Fruit fly (Drosophila melanogaster) whole organism, embryonic: ENCODE results near the gene CG42819.
A peak's percentile ranks its signal among the peaks of the same experiment; 100 is the strongest.

ENCODE experiments used
- Adf1 ChIP-seq: fragments of 200-800 bp; sonication (Bioruptor generic); IDR thresholded peaks from 2 replicates; pipeline ENCODE4 v1.3.6; 2022; ENCODE audit warnings: missing biosample characterization, missing genetic modification characterization
- Atf-2 ChIP-seq: fragments of 200-800 bp; sonication (Bioruptor generic); optimal IDR thresholded peaks from 2 replicates; lab custom pipeline; 2016; ENCODE audit warnings: missing biosample characterization, missing genetic modification characterization
- Bdp1 ChIP-seq: fragments of 200-800 bp; sonication (Bioruptor generic); optimal IDR thresholded peaks from 3 replicates; lab custom pipeline; 2016; ENCODE audit warnings: missing biosample characterization, missing genetic modification characterization
- Bteb2 ChIP-seq: fragments of 200-800 bp; sonication (Bioruptor generic); optimal IDR thresholded peaks from 2 replicates; lab custom pipeline; 2016; ENCODE audit warnings: missing biosample characterization, missing genetic modification characterization
- CG10462 ChIP-seq: fragments of 200-800 bp; sonication (Bioruptor generic); optimal IDR thresholded peaks from 2 replicates; lab custom pipeline; 2016; ENCODE audit warnings: missing biosample characterization, missing genetic modification characterization
- CG12391 ChIP-seq: fragments of 200-800 bp; sonication (Bioruptor generic); optimal IDR thresholded peaks from 3 replicates; lab custom pipeline; 2018; ENCODE audit warnings: missing biosample characterization, mild to moderate bottlenecking, missing genetic modification characterization, moderate library complexity
- CG15073 ChIP-seq: fragments of 200-800 bp; sonication (Bioruptor generic); optimal IDR thresholded peaks from 2 replicates; lab custom pipeline; 2016; ENCODE audit warnings: missing biosample characterization, missing genetic modification characterization
- CG15269 ChIP-seq: fragments of 200-800 bp; sonication (Bioruptor generic); optimal IDR thresholded peaks from 2 replicates; lab custom pipeline; 2018; ENCODE audit warnings: missing biosample characterization, mild to moderate bottlenecking, missing genetic modification characterization, moderate library complexity
- CG1603 ChIP-seq: fragments of 200-800 bp; sonication (Bioruptor generic); optimal IDR thresholded peaks from 2 replicates; lab custom pipeline; 2019; ENCODE audit warnings: missing biosample characterization, mild to moderate bottlenecking, missing genetic modification characterization, moderate library complexity
- CG17186 ChIP-seq: fragments of 200-800 bp; sonication (Bioruptor generic); optimal IDR thresholded peaks from 3 replicates; lab custom pipeline; 2017; ENCODE audit warnings: missing biosample characterization, missing genetic modification reagents, missing genetic modification characterization
- CG17385 ChIP-seq: fragments of 200-800 bp; sonication (Bioruptor generic); optimal IDR thresholded peaks from 3 replicates; lab custom pipeline; 2018; ENCODE audit warnings: missing biosample characterization, mild to moderate bottlenecking, missing genetic modification characterization
- CG30403 ChIP-seq: fragments of 200-800 bp; sonication (Bioruptor generic); optimal IDR thresholded peaks from 3 replicates; lab custom pipeline; 2016; ENCODE audit warnings: missing biosample characterization, missing genetic modification characterization
- CG31365 ChIP-seq: fragments of 200-800 bp; sonication (Bioruptor generic); optimal IDR thresholded peaks from 2 replicates; lab custom pipeline; 2018; ENCODE audit warnings: missing biosample characterization, mild to moderate bottlenecking, missing genetic modification characterization
- CG32532 ChIP-seq: fragments of 200-800 bp; sonication (Bioruptor generic); IDR thresholded peaks from 2 replicates; pipeline ENCODE4 v1.3.6; 2022; ENCODE audit warnings: missing biosample characterization, missing genetic modification characterization
- CG4707 ChIP-seq: fragments of 200-800 bp; sonication (Bioruptor generic); optimal IDR thresholded peaks from 2 replicates; lab custom pipeline; 2018; ENCODE audit warnings: missing biosample characterization, mild to moderate bottlenecking, missing genetic modification characterization, moderate library complexity
- CG4730 ChIP-seq: fragments of 200-800 bp; sonication (Bioruptor generic); IDR thresholded peaks from 2 replicates; pipeline ENCODE4 v1.3.6; 2022; ENCODE audit warnings: missing biosample characterization, missing genetic modification characterization
- CG5180 ChIP-seq: fragments of 200-800 bp; sonication (Bioruptor generic); optimal IDR thresholded peaks from 3 replicates; lab custom pipeline; 2017; ENCODE audit warnings: missing biosample characterization, missing genetic modification characterization, mild to moderate bottlenecking, moderate library complexity, missing genetic modification reagents
- CG6683 ChIP-seq: fragments of 200-800 bp; sonication (Bioruptor generic); optimal IDR thresholded peaks from 2 replicates; lab custom pipeline; 2017; ENCODE audit warnings: missing biosample characterization, mild to moderate bottlenecking, missing genetic modification characterization, missing genetic modification reagents
- CG8765 ChIP-seq: fragments of 200-800 bp; sonication (Bioruptor generic); IDR thresholded peaks from 2 replicates; pipeline ENCODE4 v1.3.6; 2022; ENCODE audit warnings: missing biosample characterization, missing genetic modification characterization
- CG8924 ChIP-seq: fragments of 200-800 bp; optimal IDR thresholded peaks from 3 replicates; lab custom pipeline; 2019; ENCODE audit warnings: missing biosample characterization, mild to moderate bottlenecking, missing genetic modification characterization, moderate library complexity
- CG9932 ChIP-seq: fragments of 200-800 bp; sonication (Bioruptor generic); IDR thresholded peaks from 2 replicates; pipeline ENCODE4 v1.3.6; 2022; ENCODE audit warnings: missing biosample characterization, missing genetic modification characterization
- D19B ChIP-seq: fragments of 200-800 bp; sonication (Bioruptor generic); optimal IDR thresholded peaks from 2 replicates; lab custom pipeline; 2017; ENCODE audit warnings: missing biosample characterization, mild to moderate bottlenecking, missing genetic modification characterization
- HLHmδ ChIP-seq: fragments of 200-800 bp; sonication (Bioruptor generic); optimal IDR thresholded peaks from 2 replicates; lab custom pipeline; 2018; ENCODE audit warnings: missing biosample characterization, mild to moderate bottlenecking, missing genetic modification characterization, moderate library complexity
- Myb ChIP-seq: fragments of 200-800 bp; sonication (Bioruptor generic); optimal IDR thresholded peaks from 2 replicates; lab custom pipeline; 2016; ENCODE audit warnings: missing biosample characterization, missing genetic modification characterization
- Six4 ChIP-seq: fragments of 200-800 bp; sonication (Bioruptor generic); optimal IDR thresholded peaks from 2 replicates; lab custom pipeline; 2016; ENCODE audit warnings: missing biosample characterization, missing genetic modification characterization
- Sry-β ChIP-seq: fragments of 200-800 bp; sonication (Bioruptor generic); optimal IDR thresholded peaks from 2 replicates; lab custom pipeline; 2018; ENCODE audit warnings: missing biosample characterization, mild to moderate bottlenecking, missing genetic modification characterization, moderate library complexity
- Taf1 ChIP-seq: fragments of 200-800 bp; sonication (Bioruptor generic); IDR thresholded peaks from 2 replicates; pipeline ENCODE4 v1.3.6; 2022; ENCODE audit warnings: missing biosample characterization, missing genetic modification characterization
- abd-A ChIP-seq: fragments of 200-800 bp; sonication (Bioruptor generic); optimal IDR thresholded peaks from 3 replicates; lab custom pipeline; 2019; ENCODE audit warnings: missing biosample characterization, mild to moderate bottlenecking, missing genetic modification characterization, moderate library complexity
- ash1 ChIP-seq: fragments of 200-800 bp; sonication (Bioruptor generic); optimal IDR thresholded peaks from 2 replicates; lab custom pipeline; 2018; ENCODE audit warnings: missing biosample characterization, mild to moderate bottlenecking, missing genetic modification characterization
- bab2 ChIP-seq: fragments of 200-800 bp; sonication (Bioruptor generic); optimal IDR thresholded peaks from 2 replicates; lab custom pipeline; 2016; ENCODE audit warnings: missing biosample characterization, missing genetic modification characterization
- cad ChIP-seq: fragments of >200 bp; optimal IDR thresholded peaks from 2 replicates; lab custom pipeline; 2017; ENCODE audit warnings: missing biosample characterization, missing genetic modification characterization
- caup ChIP-seq: fragments of 200-800 bp; sonication (Bioruptor generic); optimal IDR thresholded peaks from 3 replicates; lab custom pipeline; 2017; ENCODE audit warnings: missing biosample characterization, mild to moderate bottlenecking, missing genetic modification characterization, moderate library complexity; ENCODE audit not compliant: severe bottlenecking
- da ChIP-seq: fragments of 200-800 bp; sonication (Bioruptor generic); optimal IDR thresholded peaks from 2 replicates; lab custom pipeline; 2016; ENCODE audit warnings: missing biosample characterization, missing genetic modification characterization
- dm ChIP-seq: fragments of 200-800 bp; sonication (Bioruptor generic); optimal IDR thresholded peaks from 3 replicates; lab custom pipeline; 2016; ENCODE audit warnings: missing biosample characterization, missing genetic modification characterization
- dmrt11E ChIP-seq: fragments of 200-800 bp; sonication (Bioruptor generic); optimal IDR thresholded peaks from 3 replicates; lab custom pipeline; 2018; ENCODE audit warnings: missing biosample characterization, mild to moderate bottlenecking, missing genetic modification characterization, moderate library complexity
- dpn ChIP-seq, 2 experiments: fragments of 200-800 bp; sonication (Bioruptor generic); optimal IDR thresholded peaks; 3 replicates each; lab custom pipeline; 2016; ENCODE audit warnings: missing biosample characterization in 2 of 2, missing genetic modification characterization in 2 of 2
- fd96Cb ChIP-seq: fragments of 200-800 bp; sonication (Bioruptor generic); optimal IDR thresholded peaks from 2 replicates; lab custom pipeline; 2018; ENCODE audit warnings: missing biosample characterization, mild to moderate bottlenecking, missing genetic modification characterization, moderate library complexity
- ind ChIP-seq: fragments of 200-800 bp; sonication (Bioruptor generic); optimal IDR thresholded peaks from 3 replicates; lab custom pipeline; 2016; ENCODE audit warnings: missing biosample characterization, missing genetic modification characterization
- lbe ChIP-seq: fragments of 200-800 bp; sonication (Bioruptor generic); optimal IDR thresholded peaks from 2 replicates; lab custom pipeline; 2016; ENCODE audit warnings: missing biosample characterization, mild to moderate bottlenecking, missing genetic modification characterization
- mam ChIP-seq: fragments of 200-800 bp; sonication (Bioruptor generic); optimal IDR thresholded peaks from 3 replicates; lab custom pipeline; 2016; ENCODE audit warnings: missing biosample characterization, missing genetic modification characterization
- nerfin-2 ChIP-seq: fragments of 200-800 bp; sonication (Bioruptor generic); IDR thresholded peaks from 2 replicates; pipeline ENCODE4 v1.3.6; 2022; ENCODE audit warnings: missing biosample characterization, missing genetic modification characterization; ENCODE audit not compliant: partially characterized antibody
- oc ChIP-seq: fragments of 200-800 bp; sonication (Bioruptor generic); optimal IDR thresholded peaks from 2 replicates; lab custom pipeline; 2018; ENCODE audit warnings: missing biosample characterization, mild to moderate bottlenecking, missing genetic modification characterization, moderate library complexity
- pho ChIP-seq: fragments of 200-800 bp; sonication (Bioruptor generic); optimal IDR thresholded peaks from 2 replicates; lab custom pipeline; 2016; ENCODE audit warnings: missing biosample characterization, missing genetic modification characterization
- prd ChIP-seq, 3 experiments: fragments of >200 bp in 2 of 3; fragments of 200-800 bp in 1 of 3; sonication (Bioruptor generic) in 1 of 3; optimal IDR thresholded peaks in 2 of 3; IDR thresholded peaks in 1 of 3; 2 replicates in 2 of 3; 3 replicates in 1 of 3; pipeline versions ENCODE4 v1.3.6 to Lab custom; 2017 to 2022; ENCODE audit warnings: missing biosample characterization in 1 of 3, missing genetic modification characterization in 1 of 3
- psq ChIP-seq: fragments of 200-800 bp; sonication (Bioruptor generic); optimal IDR thresholded peaks from 2 replicates; lab custom pipeline; 2017; ENCODE audit warnings: missing biosample characterization, missing genetic modification characterization
- slbo ChIP-seq: fragments of 200-800 bp; sonication (Bioruptor generic); IDR thresholded peaks from 2 replicates; pipeline ENCODE4 v1.3.6; 2022; ENCODE audit warnings: missing biosample characterization, missing genetic modification characterization
- slp2 ChIP-seq: fragments of 200-800 bp; sonication (Bioruptor generic); optimal IDR thresholded peaks from 2 replicates; lab custom pipeline; 2016; ENCODE audit warnings: missing biosample characterization, missing genetic modification characterization
- tgo ChIP-seq: fragments of 200-800 bp; sonication (Bioruptor generic); IDR thresholded peaks from 3 replicates; pipeline ENCODE4 v1.3.6; 2022; ENCODE audit warnings: missing biosample characterization, missing genetic modification characterization
- z ChIP-seq: fragments of 200-800 bp; sonication (Bioruptor generic); IDR thresholded peaks from 3 replicates; pipeline ENCODE4 v1.3.6; 2022; ENCODE audit warnings: missing biosample characterization, missing genetic modification characterization

The CG42819 gene

DNA sequence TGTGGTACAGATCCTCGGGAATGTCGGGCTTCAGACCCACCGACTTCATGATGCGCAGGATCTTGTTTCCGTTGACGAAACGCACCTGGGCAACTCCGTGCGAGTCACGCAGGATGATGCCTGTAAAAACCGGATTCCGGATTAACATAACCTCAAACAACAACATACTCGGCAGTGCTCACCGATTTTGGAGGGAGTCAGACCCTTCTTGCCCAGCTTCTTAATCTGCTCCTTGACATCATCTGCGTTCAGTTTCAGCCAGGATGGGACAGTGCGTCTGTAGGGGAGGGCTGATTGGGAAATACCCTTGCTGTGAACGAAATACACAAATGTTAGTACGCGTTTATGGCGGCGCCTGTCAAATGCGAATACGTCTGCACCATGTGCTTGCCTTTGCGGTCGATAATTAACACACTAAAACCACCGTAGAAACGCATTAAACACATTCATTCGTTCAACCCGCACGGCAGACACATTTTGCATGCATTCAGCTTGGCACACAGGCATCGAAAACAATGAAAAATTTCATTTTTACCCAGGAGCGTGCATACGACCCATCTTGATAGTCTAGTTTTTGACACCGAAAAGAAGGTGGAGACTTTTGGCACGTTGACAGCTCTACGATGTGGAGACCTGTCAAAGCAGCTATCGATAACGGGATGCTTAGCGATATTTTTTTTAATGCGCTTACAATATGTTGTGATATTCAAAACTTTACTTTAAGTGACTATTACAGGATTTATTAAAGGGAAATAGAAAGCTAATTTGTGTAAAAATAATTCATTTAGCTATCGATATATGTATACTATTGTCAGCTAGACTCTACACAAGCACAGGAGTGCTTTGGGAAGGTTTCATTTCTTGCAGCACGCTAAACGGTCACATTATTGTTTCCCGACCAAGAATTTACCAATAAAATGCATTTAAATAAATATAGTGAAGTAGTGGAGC lies 24.9 kb downstream of the CG42819 start, which contains the start of the genes RpS13 and CSN8 (continued):
- TF ChIP-seq slp2 (GFP tag; lab: Kevin White, UChicago): no peak
- no peak for TF ChIP-seq cad (GFP tag; lab: Kevin White, UChicago)
- peak; percentile 92 for TF ChIP-seq dm (GFP tag; lab: Kevin White, UChicago)
- TF ChIP-seq CG15269 (tag; lab: Kevin White, UChicago): no peak
- TF ChIP-seq oc: no peak
- no peak for TF ChIP-seq Sry-β (GFP tag; lab: Kevin White, UChicago)
- peak; percentile 62 for TF ChIP-seq CG1603 (tag; lab: Kevin White, UChicago)
- TF ChIP-seq pho (GFP tag; lab: Kevin White, UChicago): peak; percentile 29
- TF ChIP-seq da (GFP tag; lab: Kevin White, UChicago): no peak
- TF ChIP-seq Bteb2 (GFP tag; lab: Kevin White, UChicago): no peak
- TF ChIP-seq psq (GFP tag; lab: Kevin White, UChicago): no peak
- TF ChIP-seq nerfin-2: peak; percentile 80
- no peak for TF ChIP-seq tgo (GFP tag; lab: Robert Waterston, UW)
- TF ChIP-seq CG17385: peak; percentile 29
- TF ChIP-seq ind (GFP tag; lab: Kevin White, UChicago): no peak
- peak; percentile 23 for TF ChIP-seq CG31365
- TF ChIP-seq prd (optimal IDR thresholded peaks at IDR 0.05; lab: Kevin White, UChicago): no peak
- TF ChIP-seq prd (GFP tag; IDR thresholded peaks at IDR 0.05; lab: Robert Waterston, UW): no peak
- TF ChIP-seq CG17186: peak; percentile 65
- TF ChIP-seq Atf-2: no peak
- no peak for TF ChIP-seq lbe
- TF ChIP-seq Adf1 (GFP tag; lab: Robert Waterston, UW): no peak
- TF ChIP-seq bab2 (GFP tag; lab: Kevin White, UChicago): no peak
- no peak for TF ChIP-seq Six4
- no peak for TF ChIP-seq CG30403
- no peak for TF ChIP-seq fd96Cb
- no peak for TF ChIP-seq CG4730
- no peak for TF ChIP-seq slbo (GFP tag; lab: Robert Waterston, UW)
- no peak for TF ChIP-seq D19B
- TF ChIP-seq dpn (GFP tag; optimal IDR thresholded peaks at IDR 0.05; lab: Kevin White, UChicago): no peak
- no peak for TF ChIP-seq Bdp1
- TF ChIP-seq CG5180 (GFP tag; lab: Kevin White, UChicago): no peak
- no peak for TF ChIP-seq mam (GFP tag; lab: Kevin White, UChicago)
- TF ChIP-seq Myb (GFP tag; lab: Kevin White, UChicago): peak; percentile 29
- no peak for TF ChIP-seq caup (GFP tag; lab: Kevin White, UChicago)
- TF ChIP-seq CG4707: no peak
- TF ChIP-seq CG12391: peak; percentile 41
- TF ChIP-seq CG15073 (GFP tag; lab: Kevin White, UChicago): no peak
- no peak for TF ChIP-seq Taf1
- no peak for TF ChIP-seq z (GFP tag; lab: Robert Waterston, UW)
- TF ChIP-seq dmrt11E (tag; lab: Kevin White, UChicago): no peak
- no peak for TF ChIP-seq HLHmδ (GFP tag; lab: Kevin White, UChicago)
- peak; percentile 35 for TF ChIP-seq abd-A (tag; lab: Kevin White, UChicago)
- no peak for TF ChIP-seq ash1 (GFP tag; lab: Kevin White, UChicago)
- peak; percentile 38 for TF ChIP-seq CG8924 (tag; lab: Kevin White, UChicago)
- no peak for TF ChIP-seq CG32532 (GFP tag; lab: Robert Waterston, UW)
- no peak for TF ChIP-seq CG9932 (GFP tag; lab: Robert Waterston, UW)
- TF ChIP-seq CG8765 (GFP tag; lab: Robert Waterston, UW): no peak
- no peak for TF ChIP-seq CG10462
- TF ChIP-seq CG6683 (GFP tag; lab: Kevin White, UChicago): no peak
